Worm (Caenorhabditis elegans): Measurements from ENCODE around the gene smvt-1.

DNA sequence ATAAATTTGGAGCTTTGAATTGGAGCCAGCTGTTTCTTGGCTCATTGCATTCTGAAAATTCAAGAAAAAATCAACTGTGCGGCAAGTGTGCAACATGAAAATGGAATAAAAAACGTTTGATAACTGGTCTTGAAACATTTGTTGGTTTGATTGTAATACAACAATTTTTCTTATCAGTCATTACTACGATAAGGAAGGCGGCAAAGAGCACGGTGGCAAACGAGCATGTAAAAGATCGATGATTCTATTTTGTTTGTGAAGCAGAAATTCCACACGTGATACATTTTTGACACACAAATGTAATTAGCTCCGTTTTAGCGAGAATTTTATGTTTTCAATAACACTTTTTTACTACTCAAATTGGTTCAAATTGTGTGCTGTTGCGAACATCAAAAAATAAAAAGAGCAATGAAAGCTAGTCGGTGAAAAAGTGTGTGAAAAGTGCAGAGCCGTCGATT, 31.8 kb upstream of the smvt-1 start, which contains the start of gene H01M10.1:
- TF ChIP-seq efl-3 (GFP tag; optimal IDR thresholded peaks at IDR 0.05) (no peak), nhr-71 (tag; optimal IDR thresholded peaks at IDR 0.05) (peak; percentile 34), egl-27 (tag; optimal IDR thresholded peaks at IDR 0.05) (no peak), alr-1 (tag; optimal IDR thresholded peaks at IDR 0.05; ENCODE audit: borderline replicate concordance) (no peak), snpc-4 (tag; optimal IDR thresholded peaks at IDR 0.05) (no peak), unc-62 (GFP tag; optimal IDR thresholded peaks at IDR 0.05) (no peak)

All from whole organism, L1 larva.